Fruit fly (Drosophila melanogaster) S2 (cell line): ENCODE measurements around the gene AstA-R1.

Experiments used
- CG8478 ChIP-seq: fragments of >200 bp; optimal IDR thresholded peaks from 2 replicates; lab custom pipeline; 2018
- CTCF ChIP-seq, 2 experiments: fragments of >200 bp; optimal IDR thresholded peaks; 2 replicates each; lab custom pipeline; 2018

The AstA-R1 gene

dm6 chrX:3684809-3685533 lies 110.6 kb downstream of the AstA-R1 start:
- no peak for TF ChIP-seq CTCF (optimal IDR thresholded peaks at IDR 0.05; lab: Kevin White, UChicago)
- no peak for TF ChIP-seq CG8478 (lab: Kevin White, UChicago)

dm6 chrX:3685534-3685922 lies 111.2 kb downstream of the AstA-R1 start:
- TF ChIP-seq CTCF (optimal IDR thresholded peaks at IDR 0.05; lab: Kevin White, UChicago) = no peak
- TF ChIP-seq CG8478 (lab: Kevin White, UChicago) = no peak

dm6 chrX:3686469-3687410 lies 112.4 kb downstream of the AstA-R1 start:
- TF ChIP-seq CTCF (optimal IDR thresholded peaks at IDR 0.05; lab: Kevin White, UChicago) = no peak

DNA sequence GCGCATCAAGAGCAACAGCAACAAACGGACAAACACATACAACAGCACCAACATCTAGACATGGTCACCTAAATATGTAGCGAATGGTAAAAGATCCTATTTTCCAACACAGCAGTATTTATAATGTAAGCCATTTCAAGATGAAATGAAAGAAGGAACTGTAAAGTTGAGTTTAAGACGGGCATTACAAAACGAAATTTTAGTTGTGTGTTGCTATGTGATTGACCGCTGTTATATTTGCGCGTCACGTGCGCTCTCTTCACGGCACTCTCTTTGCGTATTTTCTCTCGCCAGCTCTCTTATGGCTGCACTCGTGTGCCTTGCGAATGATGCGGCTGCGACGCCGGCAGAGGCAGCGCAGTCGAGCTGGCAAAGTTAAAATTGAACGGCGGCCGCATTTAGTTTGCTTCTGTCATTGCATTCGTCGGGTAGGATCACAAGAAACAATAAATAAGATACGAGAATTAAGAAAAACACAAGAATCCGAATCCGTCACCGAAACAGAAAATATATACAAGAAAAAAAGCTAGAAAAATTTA lies 113.6 kb downstream of the AstA-R1 start:
- TF ChIP-seq CTCF (optimal IDR thresholded peaks at IDR 0.05; lab: Kevin White, UChicago) (no peak), CG8478 (lab: Kevin White, UChicago) (no peak)

- TF ChIP-seq CG8478 (lab: Kevin White, UChicago) = no peak
- TF ChIP-seq CTCF (optimal IDR thresholded peaks at IDR 0.05; lab: Kevin White, UChicago) = no peak
Observed at dm6 chrX:3688576-3688975, 114.2 kb downstream of the AstA-R1 start.

- no peak for TF ChIP-seq CG8478 (lab: Kevin White, UChicago)
- TF ChIP-seq CTCF (optimal IDR thresholded peaks at IDR 0.05; lab: Kevin White, UChicago) = no peak
Observed at dm6 chrX:3689079-3689478, 114.7 kb downstream of the AstA-R1 start.

- TF ChIP-seq CTCF (optimal IDR thresholded peaks at IDR 0.05; lab: Kevin White, UChicago) = no peak
- no peak for TF ChIP-seq CG8478 (lab: Kevin White, UChicago)
Observed at dm6 chrX:3690631-3691030, 116.3 kb downstream of the AstA-R1 start.

DNA sequence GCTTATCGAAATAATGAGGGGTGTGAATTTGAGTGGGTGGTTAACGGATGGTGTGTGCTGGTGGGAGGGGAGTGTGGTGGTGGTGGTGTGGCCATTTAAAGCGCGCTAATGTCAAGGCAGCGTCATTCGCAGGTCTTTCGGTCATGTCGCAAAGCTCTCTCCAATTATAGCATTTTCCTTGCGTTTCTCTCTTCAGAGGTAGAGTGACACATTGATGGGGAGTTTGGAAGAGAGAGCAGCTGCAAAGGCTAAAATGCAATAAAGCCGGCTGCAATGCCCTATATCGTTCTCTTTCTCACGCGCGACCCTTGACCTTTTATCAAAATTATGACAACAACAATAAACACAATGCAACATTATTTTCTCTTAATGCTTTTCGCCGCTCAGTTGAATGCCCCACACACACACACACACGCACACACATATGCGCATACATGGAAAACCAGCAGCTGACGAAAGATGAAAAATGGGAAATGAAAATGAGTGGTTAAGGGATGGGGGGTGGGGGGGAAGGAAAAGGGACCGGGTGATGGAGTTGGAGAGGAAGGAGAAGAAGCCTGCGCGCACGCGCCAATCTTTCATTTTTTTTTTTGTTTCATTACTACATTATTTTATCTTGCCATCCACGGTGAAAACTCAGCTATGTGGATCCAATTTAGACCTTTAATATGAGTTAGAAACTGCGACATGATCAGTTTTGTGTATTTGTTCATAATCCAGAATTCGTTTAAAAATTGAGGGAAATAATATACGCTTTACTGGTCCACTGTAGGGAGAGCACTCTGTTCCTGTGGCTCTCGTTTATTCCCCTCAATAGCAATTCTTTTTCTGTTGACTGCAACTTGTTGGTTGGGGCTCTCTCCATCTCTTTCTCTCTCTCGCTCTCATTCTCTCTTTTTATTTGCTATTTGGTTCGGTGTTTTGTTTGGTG lies 117.6 kb downstream of the AstA-R1 start:
- TF ChIP-seq CG8478 (lab: Kevin White, UChicago) (no peak), CTCF (optimal IDR thresholded peaks at IDR 0.05; lab: Kevin White, UChicago) (no peak)

- no peak for TF ChIP-seq CTCF (optimal IDR thresholded peaks at IDR 0.05; lab: Kevin White, UChicago)
- TF ChIP-seq CG8478 (lab: Kevin White, UChicago) = no peak
Observed at dm6 chrX:3693989-3694769, 119.8 kb downstream of the AstA-R1 start.

- TF ChIP-seq CG8478 (lab: Kevin White, UChicago) (no peak), CTCF (optimal IDR thresholded peaks at IDR 0.05; lab: Kevin White, UChicago) (no peak)
Observed at dm6 chrX:3694770-3695145, 120.4 kb downstream of the AstA-R1 start.

dm6 chrX:3695151-3695988 lies 121.0 kb downstream of the AstA-R1 start:
- no peak for TF ChIP-seq CG8478 (lab: Kevin White, UChicago)
- no peak for TF ChIP-seq CTCF (optimal IDR thresholded peaks at IDR 0.05; lab: Kevin White, UChicago)

DNA sequence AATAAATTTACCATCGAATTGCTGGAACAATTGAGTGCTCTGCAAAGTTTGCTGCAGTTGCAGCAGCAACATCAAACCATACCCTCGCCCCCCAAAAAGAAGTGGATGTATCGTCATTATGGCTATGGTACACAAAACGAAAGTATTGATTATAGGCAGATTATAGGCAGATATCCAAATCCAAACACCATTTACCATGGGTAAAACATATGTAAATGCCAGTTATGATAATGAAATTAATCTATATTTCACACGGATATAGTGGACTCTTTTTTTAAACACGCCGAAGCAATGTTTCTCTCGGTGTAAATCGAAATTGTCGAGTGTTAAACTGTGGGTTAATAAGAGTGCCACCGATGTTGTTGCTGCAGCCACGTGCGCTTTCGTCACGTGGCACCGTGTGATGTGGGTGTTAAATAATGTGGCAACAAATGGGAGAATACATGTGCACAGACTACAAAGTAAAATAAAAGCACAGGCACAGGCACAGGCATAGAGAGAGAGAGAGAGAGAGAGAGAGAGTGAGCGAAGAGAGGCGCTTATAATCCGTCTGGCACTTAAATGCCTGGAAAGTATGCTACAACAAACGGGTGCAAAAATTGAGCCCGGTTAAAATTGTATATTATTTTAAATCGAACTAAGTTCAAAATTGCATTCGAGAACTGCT lies 122.3 kb downstream of the AstA-R1 start:
- no peak for TF ChIP-seq CTCF (optimal IDR thresholded peaks at IDR 0.05; lab: Kevin White, UChicago)
- no peak for TF ChIP-seq CG8478 (lab: Kevin White, UChicago)
